Fruit fly (Drosophila melanogaster): Measurements from ENCODE around the gene CG3961.

Gene CG3961

dm6 chr3L:18854412-18854811 lies 35.9 kb downstream of the CG3961 start (continued):
- no peak for TF ChIP-seq CG8359 (GFP tag; optimal IDR thresholded peaks at IDR 0.05; ENCODE audit: borderline replicate concordance)
- TF ChIP-seq CG2678 (tag; optimal IDR thresholded peaks at IDR 0.05), result no peak
- no peak for TF ChIP-seq CG12391 (tag; optimal IDR thresholded peaks at IDR 0.05)
- TF ChIP-seq Myb (GFP tag; optimal IDR thresholded peaks at IDR 0.05), result no peak

- peak; percentile 7 for TF ChIP-seq pros (GFP tag; optimal IDR thresholded peaks at IDR 0.05)
- 0 out of 2 replicates have a peak, but pooled peaks have one; percentile 26 for TF ChIP-seq CG32767 (GFP tag; IDR thresholded peaks at IDR 0.05)
- TF ChIP-seq crol (GFP tag; IDR thresholded peaks at IDR 0.05), result peak; percentile 88; the same call in 1 of the 2 replicates
- peak; percentile 9 for TF ChIP-seq scrt (GFP tag; optimal IDR thresholded peaks at IDR 0.05)
- 0 out of 3 replicates have a peak, but pooled peaks have one; percentile 24 for TF ChIP-seq CG2199 (GFP tag; IDR thresholded peaks at IDR 0.05)
- no peak for TF ChIP-seq gce (GFP tag; IDR thresholded peaks at IDR 0.05)
- TF ChIP-seq phol (tag; optimal IDR thresholded peaks at IDR 0.05), result peak; percentile 53
- TF ChIP-seq dimm (GFP tag; IDR thresholded peaks at IDR 0.05), result no peak
- TF ChIP-seq CG8281 (tag; optimal IDR thresholded peaks at IDR 0.05), result no peak
These were observed 36.8 kb downstream of the CG3961 start for dm6 chr3L:18853439-18853838.

DNA sequence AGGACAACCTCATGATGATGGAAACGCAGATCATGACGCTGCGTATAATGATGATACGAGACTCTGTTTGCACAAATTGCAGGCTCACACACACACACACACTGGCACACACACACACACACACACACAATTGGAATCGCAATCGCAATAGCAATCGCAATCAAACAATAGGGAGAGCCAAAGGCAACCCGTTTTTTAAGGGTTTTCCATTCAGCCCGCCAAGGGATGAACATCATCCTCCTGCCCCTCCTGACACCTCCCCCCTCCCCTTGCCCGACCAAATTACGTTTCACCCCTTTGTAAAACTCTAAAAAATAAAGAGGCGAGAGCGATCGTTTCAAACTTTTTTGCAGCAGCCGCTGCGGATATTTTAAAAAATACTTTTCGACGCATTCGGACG lies 38.1 kb downstream of the CG3961 start:
- TF ChIP-seq sqz (GFP tag; optimal IDR thresholded peaks at IDR 0.05) (peak; percentile 25), seq (GFP tag; IDR thresholded peaks at IDR 0.05) (peak; percentile 52; the same call in 1 of the 2 replicates), Chrac-16 (GFP tag; optimal IDR thresholded peaks at IDR 0.05) (no peak), crol (GFP tag; IDR thresholded peaks at IDR 0.05) (peak; percentile 80), cg (GFP tag; optimal IDR thresholded peaks at IDR 0.05) (peak; percentile 51), slbo (GFP tag; IDR thresholded peaks at IDR 0.05) (no peak), CG30020 (tag; optimal IDR thresholded peaks at IDR 0.05) (no peak), CG4424 (GFP tag; optimal IDR thresholded peaks at IDR 0.05) (no peak), kni (GFP tag; optimal IDR thresholded peaks at IDR 0.05) (peak; percentile 7), CG1603 (tag; optimal IDR thresholded peaks at IDR 0.05) (no peak), CG9876 (GFP tag; optimal IDR thresholded peaks at IDR 0.05) (no peak), pros (GFP tag; optimal IDR thresholded peaks at IDR 0.05) (peak; percentile 83), tll (GFP tag; optimal IDR thresholded peaks at IDR 0.05) (no peak), CG2199 (GFP tag; IDR thresholded peaks at IDR 0.05) (0 out of 3 replicates have a peak, but pooled peaks have one; percentile 74), hb (GFP tag; IDR thresholded peaks at IDR 0.05; ENCODE audit: partially characterized antibody) (no peak), bigmax (GFP tag; optimal IDR thresholded peaks at IDR 0.05) (no peak), Hr3 (GFP tag; optimal IDR thresholded peaks at IDR 0.05) (no peak), D (optimal IDR thresholded peaks at IDR 0.05) (no peak), D (GFP tag; optimal IDR thresholded peaks at IDR 0.05) (peak; percentile 32), Dad (GFP tag; optimal IDR thresholded peaks at IDR 0.05) (no peak)

- TF ChIP-seq wdn (GFP tag; IDR thresholded peaks at IDR 0.05) (no peak), sd (tag; optimal IDR thresholded peaks at IDR 0.05) (no peak), tna (GFP tag; IDR thresholded peaks at IDR 0.05; ENCODE audit: partially characterized antibody) (no peak), CG6765 (GFP tag; optimal IDR thresholded peaks at IDR 0.05) (peak; percentile 73), her (GFP tag; optimal IDR thresholded peaks at IDR 0.05) (peak; percentile 64), sens (GFP tag) (peak; percentile 95), cas (GFP tag; IDR thresholded peaks at IDR 0.05) (no peak), H2.0 (GFP tag; IDR thresholded peaks at IDR 0.05) (no peak; the same call in 1 of the 2 replicates), tx (GFP tag; optimal IDR thresholded peaks at IDR 0.05) (peak; percentile 50), dati (GFP tag; IDR thresholded peaks at IDR 0.05) (no peak), CG11247 (GFP tag; IDR thresholded peaks at IDR 0.05) (no peak), dan (GFP tag; IDR thresholded peaks at IDR 0.05) (no peak), nerfin-1 (tag; optimal IDR thresholded peaks at IDR 0.05) (peak; percentile 62), CG2712 (tag; optimal IDR thresholded peaks at IDR 0.05) (peak; percentile 74), Deaf1 (tag; optimal IDR thresholded peaks at IDR 0.05) (peak; percentile 40), CG8281 (tag; optimal IDR thresholded peaks at IDR 0.05) (peak; percentile 17), CHES-1-like (GFP tag; optimal IDR thresholded peaks at IDR 0.05) (peak; percentile 66), CG16813 (GFP tag; IDR thresholded peaks at IDR 0.05; ENCODE audit: partially characterized antibody) (no peak), CG11398 (GFP tag; optimal IDR thresholded peaks at IDR 0.05) (peak; percentile 70)
These were observed 41.8 kb downstream of the CG3961 start for dm6 chr3L:18848436-18848835.

Measured in whole organism, embryonic.